Fruit fly (Drosophila melanogaster): ENCODE measurements around the gene Sgp.

Sgp gene

DNA sequence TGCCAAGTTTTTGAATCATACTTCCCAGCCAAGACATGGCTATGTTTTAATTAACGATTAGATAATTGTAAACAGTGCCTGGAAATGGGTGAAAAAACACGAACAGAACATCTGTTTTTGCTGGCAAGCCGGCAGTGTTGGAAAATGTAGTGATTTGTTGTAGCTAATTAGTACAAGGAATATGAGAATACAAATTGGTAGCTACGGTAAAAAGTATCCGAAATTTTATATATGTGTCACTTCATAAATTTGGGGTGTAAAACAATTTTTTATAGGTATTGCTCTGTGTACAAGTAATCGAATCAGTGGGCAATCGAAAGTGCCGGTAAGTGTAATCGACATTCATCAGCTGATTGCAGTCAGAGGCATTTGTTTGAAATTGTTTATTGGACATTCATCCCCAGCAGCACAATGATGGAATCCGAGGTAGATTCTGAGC, 2.2 kb upstream of the Sgp start, which contains the start of the genes mRpL51 and Uba4:
Gene mRpL51 (minus strand): TSS at position 125 of the 439 bp plus-strand sequence.
Gene Uba4 (plus strand): TSS at position 156 of the 439 bp plus-strand sequence.
- peak; percentile 43 to 53 for TF ChIP-seq foxo (GFP tag; optimal IDR thresholded peaks at IDR 0.05)
- no peak for TF ChIP-seq CrebA (GFP tag; optimal IDR thresholded peaks at IDR 0.05; ENCODE audit: borderline replicate concordance)
- TF ChIP-seq Hr83 (GFP tag; optimal IDR thresholded peaks at IDR 0.05; ENCODE audit: poor library complexity, severe bottlenecking) = peak; percentile 42
- TF ChIP-seq CG32264 (GFP tag; optimal IDR thresholded peaks at IDR 0.05) = peak; percentile 52
- no peak for TF ChIP-seq brk (GFP tag; optimal IDR thresholded peaks at IDR 0.05)
- TF ChIP-seq Sp1 (GFP tag; optimal IDR thresholded peaks at IDR 0.05) = peak; percentile 46
- TF ChIP-seq Dif (GFP tag; optimal IDR thresholded peaks at IDR 0.05; ENCODE audit: partially characterized antibody) = no peak
- TF ChIP-seq OdsH (GFP tag; optimal IDR thresholded peaks at IDR 0.05) = peak; percentile 64
- no peak for TF ChIP-seq woc (GFP tag; optimal IDR thresholded peaks at IDR 0.05)
- peak; percentile 56 for TF ChIP-seq br (GFP tag; optimal IDR thresholded peaks at IDR 0.05)
- TF ChIP-seq sv (GFP tag; optimal IDR thresholded peaks at IDR 0.05) = peak; percentile 38
- peak; percentile 36 for TF ChIP-seq HLH106 (tag; optimal IDR thresholded peaks at IDR 0.05)
- no peak for TF ChIP-seq jim (GFP tag; optimal IDR thresholded peaks at IDR 0.05)
- TF ChIP-seq psq (GFP tag; optimal IDR thresholded peaks at IDR 0.05) = peak; percentile 46
- peak; percentile 75 for TF ChIP-seq rgr (GFP tag; optimal IDR thresholded peaks at IDR 0.05)
- TF ChIP-seq N (GFP tag; optimal IDR thresholded peaks at IDR 0.05) = no peak
- peak; percentile 79 for TF ChIP-seq h (GFP tag; optimal IDR thresholded peaks at IDR 0.05)
- TF ChIP-seq ey (GFP tag; optimal IDR thresholded peaks at IDR 0.05) = peak; percentile 53
- no peak for TF ChIP-seq pan (optimal IDR thresholded peaks at IDR 0.05)
- peak; percentile 72 for TF ChIP-seq Jra (GFP tag; optimal IDR thresholded peaks at IDR 0.05)
- peak; percentile 12 for TF ChIP-seq dsf (GFP tag; optimal IDR thresholded peaks at IDR 0.05; ENCODE audit: borderline replicate concordance)
- TF ChIP-seq Hnf4 (GFP tag; optimal IDR thresholded peaks at IDR 0.05) = peak; percentile 81
- TF ChIP-seq GATAd (GFP tag; optimal IDR thresholded peaks at IDR 0.05) = no peak
- TF ChIP-seq Vsx2 (GFP tag; optimal IDR thresholded peaks at IDR 0.05; ENCODE audit: partially characterized antibody) = peak; percentile 98
- no peak for TF ChIP-seq Mio (GFP tag; optimal IDR thresholded peaks at IDR 0.05)

DNA sequence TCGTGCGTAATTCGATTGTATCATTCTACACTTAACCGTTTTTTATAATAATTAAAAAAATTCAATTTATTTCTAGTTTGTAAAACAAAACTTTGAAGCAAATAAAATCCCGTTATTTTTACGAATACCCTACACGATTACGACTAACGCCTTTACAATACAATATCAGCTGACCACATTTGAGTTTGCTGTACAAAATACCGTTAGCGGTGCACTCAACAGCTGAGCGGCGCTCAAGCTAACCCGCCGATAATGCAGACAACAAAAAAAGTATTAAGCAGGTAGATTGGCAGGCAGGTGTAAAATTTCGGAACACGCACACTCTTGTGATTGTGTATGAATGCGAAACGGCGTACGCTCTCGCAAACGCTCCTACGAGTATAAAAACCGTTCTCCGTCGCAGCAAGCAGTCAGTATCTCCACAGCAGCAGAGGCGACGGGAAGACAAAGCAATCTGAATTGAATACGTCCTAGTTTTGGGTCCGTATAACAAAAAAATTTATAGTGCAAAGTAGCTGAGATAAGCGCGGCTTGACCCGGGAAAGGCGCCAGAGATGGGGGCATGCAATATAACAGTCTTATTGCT, 2.3 kb downstream of the Sgp start, which contains the start of gene Acer:
Gene Acer (plus strand): TSS at position 210 of the 586 bp plus-strand sequence.
- no peak for TF ChIP-seq pan (optimal IDR thresholded peaks at IDR 0.05)
- TF ChIP-seq foxo (GFP tag; optimal IDR thresholded peaks at IDR 0.05) = no peak
- no peak for TF ChIP-seq Hnf4 (GFP tag; optimal IDR thresholded peaks at IDR 0.05)
- TF ChIP-seq Vsx2 (GFP tag; optimal IDR thresholded peaks at IDR 0.05; ENCODE audit: partially characterized antibody) = no peak
- peak; percentile 14 for TF ChIP-seq h (GFP tag; optimal IDR thresholded peaks at IDR 0.05)
- no peak for TF ChIP-seq fru (GFP tag; optimal IDR thresholded peaks at IDR 0.05)
- TF ChIP-seq CG9705 (GFP tag; optimal IDR thresholded peaks at IDR 0.05) = no peak
- TF ChIP-seq Dif (GFP tag; optimal IDR thresholded peaks at IDR 0.05; ENCODE audit: partially characterized antibody) = peak; percentile 51
- no peak for TF ChIP-seq rgr (GFP tag; optimal IDR thresholded peaks at IDR 0.05)

DNA sequence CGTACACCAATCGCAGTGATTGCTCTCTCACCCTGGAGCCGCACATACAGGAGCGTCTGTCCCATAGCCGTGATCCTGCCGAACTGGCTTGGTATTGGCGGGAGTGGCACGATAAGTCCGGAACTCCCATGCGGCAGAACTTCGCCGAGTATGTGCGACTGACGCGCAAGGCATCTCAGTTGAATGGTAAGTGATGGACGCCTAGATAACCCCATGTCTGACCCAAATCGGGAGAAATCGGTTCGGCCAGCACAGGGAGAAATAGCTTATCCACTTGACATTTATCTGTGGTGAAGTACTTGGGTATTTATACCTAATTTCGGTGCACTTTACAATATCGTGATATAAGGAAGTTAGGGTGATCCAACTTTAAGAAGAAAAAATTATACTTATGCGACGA, 3.3 kb downstream of the Sgp start:
- TF ChIP-seq Abd-B (GFP tag; optimal IDR thresholded peaks at IDR 0.05) = no peak
- TF ChIP-seq GATAd (GFP tag; optimal IDR thresholded peaks at IDR 0.05) = no peak
- no peak for TF ChIP-seq lola (GFP tag; optimal IDR thresholded peaks at IDR 0.05)
- TF ChIP-seq usp (GFP tag; optimal IDR thresholded peaks at IDR 0.05) = no peak
- no peak for TF ChIP-seq OdsH (GFP tag; optimal IDR thresholded peaks at IDR 0.05)
- no peak for TF ChIP-seq rgr (GFP tag; optimal IDR thresholded peaks at IDR 0.05)
- no peak for TF ChIP-seq br (GFP tag; optimal IDR thresholded peaks at IDR 0.05)
- TF ChIP-seq h (GFP tag; optimal IDR thresholded peaks at IDR 0.05) = no peak
- TF ChIP-seq sage (GFP tag; optimal IDR thresholded peaks at IDR 0.05) = no peak
- no peak for TF ChIP-seq dl (GFP tag; optimal IDR thresholded peaks at IDR 0.05; ENCODE audit: insufficient read depth in 1 of 2, partially characterized antibody in 2 of 2)
- TF ChIP-seq CG32264 (GFP tag; optimal IDR thresholded peaks at IDR 0.05) = no peak
- no peak for TF ChIP-seq foxo (GFP tag; optimal IDR thresholded peaks at IDR 0.05)
- no peak for TF ChIP-seq Sp1 (GFP tag; optimal IDR thresholded peaks at IDR 0.05)
- no peak for TF ChIP-seq Dfd (GFP tag; optimal IDR thresholded peaks at IDR 0.05)
- no peak for TF ChIP-seq Vsx2 (GFP tag; optimal IDR thresholded peaks at IDR 0.05; ENCODE audit: partially characterized antibody)

All from whole organism, wandering third instar larva.